Worm (Caenorhabditis elegans) whole organism, L1 larva: ENCODE results near the gene prdx-3.

Experiments
- C04F5.9 ChIP-seq: sonication (generic microtip); optimal IDR thresholded peaks from 2 replicates; lab custom pipeline; 2016; ENCODE audit warnings: missing genetic modification characterization, missing compliant biosample characterization
- C34B4.2 ChIP-seq: sonication (generic microtip); optimal IDR thresholded peaks from 2 replicates; lab custom pipeline; 2017; ENCODE audit warnings: mild to moderate bottlenecking, missing genetic modification characterization, missing compliant biosample characterization
- aha-1 ChIP-seq: fragments of 150-350 bp; optimal IDR thresholded peaks from 2 replicates; lab custom pipeline; 2014; ENCODE audit warnings: missing biosample characterization, missing genetic modification characterization
- alr-1 ChIP-seq: fragments of 200-800 bp; sonication (Bioruptor generic); optimal IDR thresholded peaks from 2 replicates; lab custom pipeline; 2018; ENCODE audit warnings: borderline replicate concordance, mild to moderate bottlenecking, missing genetic modification characterization, missing compliant biosample characterization
- ama-1 ChIP-seq: fragments of 150-350 bp; optimal IDR thresholded peaks from 2 replicates; lab custom pipeline; 2014
- blmp-1 ChIP-seq: fragments of 150-350 bp; optimal IDR thresholded peaks from 2 replicates; lab custom pipeline; 2014; ENCODE audit warnings: missing biosample characterization, missing genetic modification characterization
- ceh-63 ChIP-seq: fragments of 200-800 bp; sonication (Bioruptor generic); optimal IDR thresholded peaks from 2 replicates; lab custom pipeline; 2018; ENCODE audit warnings: mild to moderate bottlenecking, missing genetic modification characterization, missing compliant biosample characterization
- ceh-8 ChIP-seq: fragments of 200-800 bp; sonication (Bioruptor generic); optimal IDR thresholded peaks from 2 replicates; lab custom pipeline; 2018; ENCODE audit warnings: mild to moderate bottlenecking, missing genetic modification characterization, moderate library complexity, missing compliant biosample characterization
- ceh-82 ChIP-seq, 3 experiments: fragments of 150-350 bp in 1 of 3; sonication (generic microtip) in 2 of 3; optimal IDR thresholded peaks; 2 replicates each; lab custom pipeline; 2014 to 2017; ENCODE audit warnings: missing biosample characterization in 3 of 3, missing genetic modification characterization in 3 of 3
- dsc-1 ChIP-seq: sonication (generic microtip); optimal IDR thresholded peaks from 2 replicates; lab custom pipeline; 2016; ENCODE audit warnings: mild to moderate bottlenecking, missing genetic modification characterization, missing compliant biosample characterization
- efl-1 ChIP-seq, 4 experiments: fragments of 150-350 bp; optimal IDR thresholded peaks in 3 of 4; peaks in 1 of 4; 1 replicate in 1 of 4; 2 replicates in 3 of 4; lab custom pipeline; 2014; ENCODE audit warnings: missing biosample characterization in 2 of 4, missing genetic modification characterization in 2 of 4, missing genetic modification reagents in 2 of 4
- efl-3 ChIP-seq: fragments of 200-800 bp; sonication (Bioruptor generic); optimal IDR thresholded peaks from 2 replicates; lab custom pipeline; 2018; ENCODE audit warnings: mild to moderate bottlenecking, missing genetic modification characterization, missing compliant biosample characterization
- egl-13 ChIP-seq: sonication (generic microtip); optimal IDR thresholded peaks from 2 replicates; lab custom pipeline; 2016; ENCODE audit warnings: missing genotype, missing genetic modification reagents, missing genetic modification characterization, missing compliant biosample characterization
- elt-2 ChIP-seq: sonication (generic microtip); optimal IDR thresholded peaks from 2 replicates; lab custom pipeline; 2016; ENCODE audit warnings: missing genetic modification characterization, mild to moderate bottlenecking, inconsistent platforms, missing compliant biosample characterization, missing genetic modification reagents
- elt-3 ChIP-seq, 6 experiments: fragments of 150-350 bp in 1 of 6; sonication (generic microtip); optimal IDR thresholded peaks; 2 replicates each; lab custom pipeline; 2017 to 2018; ENCODE audit warnings: missing biosample characterization in 6 of 6, missing genetic modification characterization in 6 of 6, inconsistent platforms in 1 of 6
- fkh-10 ChIP-seq: sonication (generic microtip); optimal IDR thresholded peaks from 2 replicates; lab custom pipeline; 2017; ENCODE audit warnings: missing biosample characterization, missing genetic modification reagents, missing genetic modification characterization
- grh-1 ChIP-seq: fragments of 200-800 bp; sonication (Bioruptor generic); IDR thresholded peaks from 2 replicates; pipeline ENCODE4 v1.3.6; 2022; ENCODE audit warnings: missing genetic modification reagents, missing genetic modification characterization, missing compliant biosample characterization
- hlh-17 ChIP-seq: fragments of 200-800 bp; sonication (Bioruptor generic); optimal IDR thresholded peaks from 2 replicates; lab custom pipeline; 2018; ENCODE audit warnings: missing genetic modification characterization, mild to moderate bottlenecking, missing compliant biosample characterization, moderate library complexity, borderline replicate concordance
- isw-1 ChIP-seq: fragments of 200-800 bp; sonication (Bioruptor generic); IDR thresholded peaks from 2 replicates; pipeline ENCODE4 v1.3.6; 2022; ENCODE audit warnings: missing genetic modification characterization, missing compliant biosample characterization
- lin-15B ChIP-seq: fragments of 150-350 bp; sonication (generic microtip); optimal IDR thresholded peaks from 3 replicates; lab custom pipeline; 2014; ENCODE audit warnings: missing biosample characterization, missing genetic modification characterization
- lin-35 ChIP-seq, 2 experiments: fragments of 150-350 bp; optimal IDR thresholded peaks; 2 replicates each; lab custom pipeline; 2014; ENCODE audit warnings: missing biosample characterization in 2 of 2, missing genetic modification characterization in 2 of 2, missing genetic modification reagents in 2 of 2
- lin-39 ChIP-seq: fragments of 150-350 bp; optimal IDR thresholded peaks from 2 replicates; lab custom pipeline; 2014; ENCODE audit warnings: missing biosample characterization, missing genetic modification reagents, missing genetic modification characterization
- lsy-2 ChIP-seq, 2 experiments: fragments of 150-350 bp; optimal IDR thresholded peaks; 2 replicates each; lab custom pipeline; 2014; ENCODE audit warnings: missing biosample characterization in 2 of 2, missing genetic modification characterization in 2 of 2
- mef-2 ChIP-seq: fragments of 150-350 bp; optimal IDR thresholded peaks from 2 replicates; lab custom pipeline; 2014; ENCODE audit warnings: missing biosample characterization, missing genetic modification characterization
- mep-1 ChIP-seq: fragments of 150-350 bp; optimal IDR thresholded peaks from 2 replicates; lab custom pipeline; 2014; ENCODE audit warnings: missing biosample characterization, missing genetic modification characterization
- nhr-11 ChIP-seq: fragments of 150-350 bp; optimal IDR thresholded peaks from 2 replicates; lab custom pipeline; 2014; ENCODE audit warnings: missing biosample characterization, missing genetic modification characterization
- nhr-12 ChIP-seq: sonication (generic microtip); optimal IDR thresholded peaks from 2 replicates; lab custom pipeline; 2017; ENCODE audit warnings: missing biosample characterization, missing genetic modification characterization
- nhr-20 ChIP-seq: sonication (generic microtip); optimal IDR thresholded peaks from 2 replicates; lab custom pipeline; 2016; ENCODE audit warnings: mild to moderate bottlenecking, missing genetic modification characterization, missing compliant biosample characterization
- nhr-28 ChIP-seq: fragments of 150-350 bp; optimal IDR thresholded peaks from 2 replicates; lab custom pipeline; 2014; ENCODE audit warnings: missing biosample characterization, missing genetic modification characterization
- nhr-76 ChIP-seq: sonication (generic microtip); optimal IDR thresholded peaks from 2 replicates; lab custom pipeline; 2017; ENCODE audit warnings: missing biosample characterization, missing genetic modification characterization
- nhr-77 ChIP-seq: fragments of 150-350 bp; optimal IDR thresholded peaks from 2 replicates; lab custom pipeline; 2014; ENCODE audit warnings: missing biosample characterization, missing genetic modification characterization
- nhr-84 ChIP-seq: sonication (generic microtip); optimal IDR thresholded peaks from 2 replicates; lab custom pipeline; 2017; ENCODE audit warnings: missing biosample characterization, missing genetic modification characterization
- nhr-85 ChIP-seq: sonication (generic microtip); peaks from one replicate; lab custom pipeline; 2016; ENCODE audit warnings: missing genetic modification characterization, inconsistent platforms, missing compliant biosample characterization
- nhr-90 ChIP-seq: sonication (generic microtip); optimal IDR thresholded peaks from 2 replicates; lab custom pipeline; 2016; ENCODE audit warnings: mild to moderate bottlenecking, missing genetic modification characterization, missing compliant biosample characterization; ENCODE audit not compliant: poor library complexity
- pag-3 ChIP-seq: sonication (generic microtip); optimal IDR thresholded peaks from 2 replicates; lab custom pipeline; 2017; ENCODE audit warnings: missing genetic modification characterization, mild to moderate bottlenecking, missing compliant biosample characterization, antibody characterized with exemption, borderline replicate concordance; ENCODE audit not compliant: insufficient read depth
- pax-3 ChIP-seq: fragments of 200-800 bp; sonication (Bioruptor generic); optimal IDR thresholded peaks from 2 replicates; lab custom pipeline; 2018; ENCODE audit warnings: mild to moderate bottlenecking, missing genetic modification characterization, moderate library complexity, missing compliant biosample characterization
- skn-1 ChIP-seq: fragments of 150-350 bp; optimal IDR thresholded peaks from 2 replicates; lab custom pipeline; 2014; ENCODE audit warnings: missing biosample characterization, missing genetic modification characterization
- snpc-4 ChIP-seq: fragments of 150-350 bp; optimal IDR thresholded peaks from 2 replicates; lab custom pipeline; 2014; ENCODE audit warnings: missing biosample characterization, missing genetic modification characterization
- sox-4 ChIP-seq: sonication (generic microtip); optimal IDR thresholded peaks from 2 replicates; lab custom pipeline; 2016; ENCODE audit warnings: missing genetic modification characterization, missing compliant biosample characterization
- sptf-1 ChIP-seq: fragments of 150-350 bp; optimal IDR thresholded peaks from 2 replicates; lab custom pipeline; 2014; ENCODE audit warnings: missing biosample characterization, missing genetic modification characterization
- tbx-2 ChIP-seq: sonication (generic microtip); optimal IDR thresholded peaks from 2 replicates; lab custom pipeline; 2016; ENCODE audit warnings: missing genetic modification characterization, missing compliant biosample characterization
- unc-130 ChIP-seq: fragments of 150-350 bp; optimal IDR thresholded peaks from 2 replicates; lab custom pipeline; 2017; ENCODE audit warnings: missing biosample characterization, missing genetic modification characterization, inconsistent platforms
- unc-86 ChIP-seq: sonication (generic microtip); optimal IDR thresholded peaks from 2 replicates; lab custom pipeline; 2016; ENCODE audit warnings: missing genetic modification characterization, missing compliant biosample characterization
- xbp-1 ChIP-seq: sonication (generic microtip); optimal IDR thresholded peaks from 2 replicates; lab custom pipeline; 2016; ENCODE audit warnings: missing genetic modification characterization, missing compliant biosample characterization
- zag-1 ChIP-seq: fragments of 150-350 bp; optimal IDR thresholded peaks from 2 replicates; lab custom pipeline; 2014; ENCODE audit warnings: missing biosample characterization, missing genetic modification characterization
- ztf-11 ChIP-seq, 2 experiments: sonication (generic microtip); optimal IDR thresholded peaks; 2 replicates each; lab custom pipeline; 2016 to 2017; ENCODE audit warnings: missing genetic modification characterization in 2 of 2, missing biosample characterization in 1 of 2, missing compliant biosample characterization in 1 of 2
- ztf-4 ChIP-seq: fragments of 150-350 bp; optimal IDR thresholded peaks from 2 replicates; lab custom pipeline; 2014; ENCODE audit warnings: missing biosample characterization, missing genetic modification characterization

Gene prdx-3

ce11 chrIII:4412108-4413009, 5.1 kb downstream of the prdx-3 start (continued):
- TF ChIP-seq grh-1 (GFP tag; lab: Robert Waterston, UW) (no peak), unc-86 (tag; lab: Kevin White, UChicago) (no peak), pag-3 (tag; lab: Kevin White, UChicago) (no peak), hlh-17 (no peak), nhr-84 (tag; lab: Kevin White, UChicago) (no peak), nhr-85 (peak; percentile 80), mef-2 (tag; lab: Kevin White, UChicago) (no peak), nhr-12 (no peak), elt-2 (tag; lab: Kevin White, UChicago) (peak; percentile 20), nhr-90 (tag; lab: Kevin White, UChicago) (peak; percentile 39), lin-39 (no peak), nhr-77 (tag; lab: Kevin White, UChicago) (no peak), aha-1 (tag; lab: Kevin White, UChicago) (no peak), nhr-20 (tag; lab: Kevin White, UChicago) (peak; percentile 83), egl-13 (tag; lab: Kevin White, UChicago) (no peak), sptf-1 (tag; lab: Kevin White, UChicago) (no peak), mep-1 (tag; lab: Kevin White, UChicago) (no peak), zag-1 (tag; lab: Kevin White, UChicago) (no peak), nhr-76 (no peak), pax-3 (tag; lab: Kevin White, UChicago) (no peak), snpc-4 (tag; lab: Kevin White, UChicago) (peak; percentile 31), tbx-2 (tag; lab: Kevin White, UChicago) (peak; percentile 42), unc-130 (tag; lab: Kevin White, UChicago) (peak; percentile 3), xbp-1 (peak; percentile 29), efl-1 (optimal IDR thresholded peaks at IDR 0.05; lab: Kevin White, UChicago) (peak; percentile 26 to 33), efl-1 (GFP tag; optimal IDR thresholded peaks at IDR 0.05 in 1 of 2; lab: Kevin White, UChicago) (peak in 1 of 2 experiments; percentile 28), ceh-82 (tag; optimal IDR thresholded peaks at IDR 0.05; lab: Kevin White, UChicago) (peak; percentile 2 to 35 (median 28)), lin-35 (GFP tag; optimal IDR thresholded peaks at IDR 0.05; lab: Kevin White, UChicago) (peak; percentile 6 to 41), C04F5.9 (tag; lab: Kevin White, UChicago) (no peak), fkh-10 (GFP tag; lab: Kevin White, UChicago) (no peak), ztf-4 (tag; lab: Kevin White, UChicago) (peak; percentile 1), alr-1 (tag; lab: Kevin White, UChicago) (no peak), efl-3 (GFP tag; lab: Kevin White, UChicago) (no peak), lin-15B (tag; lab: Kevin White, UChicago) (no peak), isw-1 (no peak), skn-1 (peak; percentile 10), ama-1 (lab: Kevin White, UChicago) (no peak), nhr-28 (no peak), ceh-8 (GFP tag; lab: Kevin White, UChicago) (no peak), elt-3 (tag; optimal IDR thresholded peaks at IDR 0.05; lab: Kevin White, UChicago) (no peak), sox-4 (tag; lab: Kevin White, UChicago) (no peak), C34B4.2 (tag; lab: Kevin White, UChicago) (no peak), ztf-11 (tag; optimal IDR thresholded peaks at IDR 0.05; lab: Kevin White, UChicago) (no peak), nhr-11 (no peak), ceh-63 (GFP tag; lab: Kevin White, UChicago) (no peak), dsc-1 (tag; lab: Kevin White, UChicago) (peak; percentile 64), blmp-1 (tag; lab: Kevin White, UChicago) (peak; percentile 19), lsy-2 (tag; optimal IDR thresholded peaks at IDR 0.05; lab: Kevin White, UChicago) (peak; percentile 27 to 52)
